Fruit fly (Drosophila melanogaster) whole organism, prepupa: ENCODE measurements around the gene p130CAS.

ENCODE experiments used
- CG11294 ChIP-seq: fragments of 200-800 bp; sonication (Bioruptor generic); IDR thresholded peaks from 2 replicates; pipeline ENCODE4 v1.3.6; 2022; ENCODE audit warnings: missing biosample characterization, missing genetic modification characterization
- CG3919 ChIP-seq: fragments of 200-800 bp; sonication (Bioruptor generic); optimal IDR thresholded peaks from 3 replicates; lab custom pipeline; 2016; ENCODE audit warnings: missing biosample characterization, missing genetic modification characterization
- CG6854 ChIP-seq: fragments of 200-800 bp; sonication (Bioruptor generic); optimal IDR thresholded peaks from 2 replicates; lab custom pipeline; 2017; ENCODE audit warnings: missing biosample characterization, mild to moderate bottlenecking, missing genetic modification characterization
- Ets96B ChIP-seq: fragments of 200-800 bp; optimal IDR thresholded peaks from 2 replicates; lab custom pipeline; 2019; ENCODE audit warnings: missing biosample characterization, mild to moderate bottlenecking, missing genetic modification characterization, moderate library complexity
- Hr4 ChIP-seq: fragments of 200-800 bp; sonication (Bioruptor generic); optimal IDR thresholded peaks from 3 replicates; lab custom pipeline; 2016; ENCODE audit warnings: missing biosample characterization, missing genetic modification characterization
- Lpt ChIP-seq: fragments of 200-800 bp; sonication (Bioruptor generic); optimal IDR thresholded peaks from 3 replicates; lab custom pipeline; 2016; ENCODE audit warnings: missing biosample characterization, missing genetic modification characterization
- OdsH ChIP-seq: fragments of 200-800 bp; sonication (Bioruptor generic); optimal IDR thresholded peaks from 3 replicates; lab custom pipeline; 2016; ENCODE audit warnings: missing biosample characterization, missing genetic modification characterization
- Sox102F ChIP-seq: fragments of 200-800 bp; sonication (Bioruptor generic); optimal IDR thresholded peaks from 2 replicates; lab custom pipeline; 2016; ENCODE audit warnings: missing biosample characterization, mild to moderate bottlenecking, missing genetic modification characterization
- Sox15 ChIP-seq: fragments of 200-800 bp; sonication (Bioruptor generic); optimal IDR thresholded peaks from 3 replicates; lab custom pipeline; 2016; ENCODE audit warnings: missing biosample characterization, missing genetic modification characterization
- dac ChIP-seq: fragments of 200-800 bp; sonication (Bioruptor generic); optimal IDR thresholded peaks from 2 replicates; lab custom pipeline; 2017; ENCODE audit warnings: missing biosample characterization, mild to moderate bottlenecking, missing genetic modification characterization
- dsx ChIP-seq: fragments of 200-800 bp; optimal IDR thresholded peaks from 3 replicates; lab custom pipeline; 2019; ENCODE audit warnings: missing biosample characterization, mild to moderate bottlenecking, missing genetic modification characterization, moderate library complexity; ENCODE audit not compliant: poor library complexity, severe bottlenecking
- fd85E ChIP-seq: fragments of 200-800 bp; sonication (Bioruptor generic); optimal IDR thresholded peaks from 3 replicates; lab custom pipeline; 2016; ENCODE audit warnings: missing biosample characterization, missing genetic modification characterization
- topi ChIP-seq: fragments of 200-800 bp; sonication (Bioruptor generic); optimal IDR thresholded peaks from 3 replicates; lab custom pipeline; 2016; ENCODE audit warnings: missing biosample characterization, missing genetic modification characterization
- vri ChIP-seq: fragments of 200-800 bp; sonication (Bioruptor generic); optimal IDR thresholded peaks from 3 replicates; lab custom pipeline; 2016; ENCODE audit warnings: missing biosample characterization, mild to moderate bottlenecking, missing genetic modification characterization

DNA sequence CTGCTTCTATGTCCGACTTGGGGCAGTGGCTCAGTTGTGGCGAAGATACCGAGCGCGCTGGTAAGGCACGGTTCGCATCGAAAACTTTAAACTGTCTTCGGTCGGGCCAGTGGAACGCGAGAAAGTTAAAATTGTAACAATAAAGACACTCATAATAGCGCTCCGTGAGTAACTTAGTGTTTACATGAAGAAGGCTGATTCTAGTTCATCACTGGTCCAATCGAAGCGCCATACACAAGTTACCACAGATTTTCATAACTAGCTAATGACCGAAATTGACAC, 27.5 kb downstream of the p130CAS start:
- TF ChIP-seq fd85E (GFP tag; lab: Kevin White, UChicago): no peak
- TF ChIP-seq OdsH (GFP tag; lab: Kevin White, UChicago): no peak
- TF ChIP-seq Ets96B: no peak
- no peak for TF ChIP-seq Hr4 (GFP tag; lab: Kevin White, UChicago)
- no peak for TF ChIP-seq CG11294 (GFP tag; lab: Robert Waterston, UW)
- TF ChIP-seq CG6854 (GFP tag; lab: Kevin White, UChicago): no peak
- no peak for TF ChIP-seq dac (GFP tag; lab: Kevin White, UChicago)
- no peak for TF ChIP-seq topi (GFP tag; lab: Kevin White, UChicago)
- TF ChIP-seq Lpt: no peak
- no peak for TF ChIP-seq Sox102F (GFP tag; lab: Kevin White, UChicago)
- TF ChIP-seq vri: no peak
- TF ChIP-seq dsx (GFP tag; lab: Kevin White, UChicago): no peak
- TF ChIP-seq CG3919 (GFP tag; lab: Kevin White, UChicago): no peak
- TF ChIP-seq Sox15 (GFP tag; lab: Kevin White, UChicago): no peak
